Fruit fly (Drosophila melanogaster) whole organism, wandering third instar larva: ENCODE results near the gene Set.

Source experiments
- Abd-B ChIP-seq: fragments of >200 bp; optimal IDR thresholded peaks from 2 replicates; lab custom pipeline; 2017; ENCODE audit warnings: missing biosample characterization, missing genetic modification characterization
- CG9705 ChIP-seq: fragments of 200-800 bp; sonication (Bioruptor generic); optimal IDR thresholded peaks from 2 replicates; lab custom pipeline; 2018; ENCODE audit warnings: missing biosample characterization, mild to moderate bottlenecking, missing genetic modification characterization
- CrebA ChIP-seq: fragments of 200-800 bp; sonication (Bioruptor generic); optimal IDR thresholded peaks from 2 replicates; lab custom pipeline; 2016; ENCODE audit warnings: missing biosample characterization, mild to moderate bottlenecking, missing genetic modification characterization, borderline replicate concordance
- Dfd ChIP-seq: fragments of >200 bp; optimal IDR thresholded peaks from 2 replicates; lab custom pipeline; 2017; ENCODE audit warnings: missing biosample characterization, missing genetic modification characterization
- Dif ChIP-seq: fragments of 200-275, 200-300 bp; sonication (Bioruptor generic); optimal IDR thresholded peaks from 2 replicates; lab custom pipeline; 2018; ENCODE audit warnings: missing biosample characterization, missing genetic modification characterization; ENCODE audit not compliant: partially characterized antibody
- GATAd ChIP-seq: sonication (Bioruptor generic); optimal IDR thresholded peaks from 2 replicates; lab custom pipeline; 2016; ENCODE audit warnings: missing biosample characterization, missing genetic modification characterization
- HLH106 ChIP-seq: fragments of 200-800 bp; optimal IDR thresholded peaks from 3 replicates; lab custom pipeline; 2019; ENCODE audit warnings: missing biosample characterization, mild to moderate bottlenecking, missing genetic modification characterization, moderate library complexity
- Hnf4 ChIP-seq: fragments of 200-800 bp; sonication (Bioruptor generic); optimal IDR thresholded peaks from 2 replicates; lab custom pipeline; 2016; ENCODE audit warnings: missing biosample characterization, mild to moderate bottlenecking, missing genetic modification characterization
- Hr78 ChIP-seq: fragments of >200 bp; optimal IDR thresholded peaks from 2 replicates; lab custom pipeline; 2017; ENCODE audit warnings: missing biosample characterization, missing genetic modification characterization
- Hr83 ChIP-seq: fragments of 200-300 bp; sonication (Bioruptor generic); optimal IDR thresholded peaks from 2 replicates; lab custom pipeline; 2016; ENCODE audit warnings: missing biosample characterization, mild to moderate bottlenecking, missing genetic modification characterization, moderate library complexity; ENCODE audit not compliant: poor library complexity, severe bottlenecking
- Mio ChIP-seq: sonication (Bioruptor generic); optimal IDR thresholded peaks from 2 replicates; lab custom pipeline; 2016; ENCODE audit warnings: missing biosample characterization, missing genetic modification characterization
- Myc ChIP-seq: fragments of >200 bp; optimal IDR thresholded peaks from 2 replicates; lab custom pipeline; 2017
- Sp1 ChIP-seq: fragments of 200-800 bp; sonication (Bioruptor generic); optimal IDR thresholded peaks from 3 replicates; lab custom pipeline; 2019; ENCODE audit warnings: missing biosample characterization, mild to moderate bottlenecking, missing genetic modification characterization, moderate library complexity
- Vsx2 ChIP-seq: fragments of 200-300, 225-300 bp; sonication (Bioruptor generic); optimal IDR thresholded peaks from 2 replicates; lab custom pipeline; 2018; ENCODE audit warnings: missing biosample characterization, missing genetic modification characterization; ENCODE audit not compliant: partially characterized antibody
- foxo ChIP-seq, 2 experiments: fragments of 200-800 bp; sonication (Bioruptor generic); optimal IDR thresholded peaks; 2 replicates in 1 of 2; 3 replicates in 1 of 2; lab custom pipeline; 2016 to 2017; ENCODE audit warnings: missing biosample characterization in 2 of 2, missing genetic modification characterization in 2 of 2
- h ChIP-seq: fragments of 200-800 bp; sonication (Bioruptor generic); optimal IDR thresholded peaks from 3 replicates; lab custom pipeline; 2016; ENCODE audit warnings: missing biosample characterization, mild to moderate bottlenecking, missing genetic modification characterization
- pan ChIP-seq: fragments of >200 bp; optimal IDR thresholded peaks from 2 replicates; lab custom pipeline; 2017
- psq ChIP-seq: fragments of 200-800 bp; sonication (Bioruptor generic); optimal IDR thresholded peaks from 3 replicates; lab custom pipeline; 2017; ENCODE audit warnings: missing biosample characterization, mild to moderate bottlenecking, missing genetic modification characterization, moderate library complexity
- rgr ChIP-seq: fragments of 200-800 bp; sonication (Bioruptor generic); optimal IDR thresholded peaks from 3 replicates; lab custom pipeline; 2016; ENCODE audit warnings: missing biosample characterization, mild to moderate bottlenecking, missing genetic modification characterization
- usp ChIP-seq: fragments of >200 bp; optimal IDR thresholded peaks from 2 replicates; lab custom pipeline; 2017; ENCODE audit warnings: missing biosample characterization, missing genetic modification characterization

Set gene

DNA sequence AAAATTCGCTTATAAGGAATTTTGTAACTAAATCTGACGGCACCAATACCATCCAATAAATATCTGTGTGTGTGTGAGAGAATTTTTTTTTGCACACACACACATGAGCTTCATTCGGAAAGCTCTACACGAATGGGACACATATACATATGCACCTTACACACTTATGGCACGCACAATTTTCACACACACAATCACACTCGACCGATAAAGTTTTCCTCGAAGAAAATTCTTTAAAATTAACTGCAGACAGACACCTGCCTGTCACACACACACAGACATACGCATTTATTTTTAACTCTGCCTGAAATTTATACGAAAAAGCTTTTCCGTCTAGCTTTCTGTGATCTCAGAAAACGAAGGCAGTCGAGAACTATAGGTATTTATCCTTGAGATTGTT is 47.3 kb downstream of the Set start:
- no peak for TF ChIP-seq Dfd
- no peak for TF ChIP-seq HLH106 (tag; lab: Kevin White, UChicago)
- TF ChIP-seq Hnf4, result no peak
- TF ChIP-seq GATAd (GFP tag; lab: Kevin White, UChicago), result no peak
- TF ChIP-seq h, result no peak
- TF ChIP-seq, all 38 proteins: peak for 0

DNA sequence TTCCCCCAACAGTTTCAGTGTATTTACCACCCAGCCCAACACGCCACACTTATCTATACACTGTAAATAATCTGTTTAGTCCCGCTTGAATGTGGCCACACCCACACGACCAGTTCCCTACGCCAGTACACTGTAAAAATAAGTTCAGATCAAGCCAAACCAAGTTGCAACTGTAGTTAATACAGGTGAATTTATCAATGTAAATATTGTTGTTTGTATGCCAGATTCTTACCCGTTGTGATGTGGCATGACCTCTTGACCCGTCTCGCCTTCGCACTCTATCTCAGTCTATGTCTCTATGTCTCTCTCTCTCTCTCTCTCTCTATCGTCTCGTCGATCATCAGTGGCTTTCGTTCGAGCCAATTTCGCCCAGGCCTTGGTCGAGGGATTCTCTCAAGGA is 50.5 kb downstream of the Set start:
- TF ChIP-seq Hnf4, result no peak
- no peak for TF ChIP-seq GATAd (GFP tag; lab: Kevin White, UChicago)
- no peak for TF ChIP-seq psq (GFP tag; lab: Kevin White, UChicago)
- TF ChIP-seq Hr78, result no peak
- no peak for TF ChIP-seq Myc (lab: Kevin White, UChicago)
- TF ChIP-seq Mio, result no peak
- no peak for TF ChIP-seq CrebA (GFP tag; lab: Kevin White, UChicago)
- TF ChIP-seq Abd-B, result no peak
- no peak for TF ChIP-seq Vsx2 (GFP tag; lab: Kevin White, UChicago)
- no peak for TF ChIP-seq Dif (GFP tag; lab: Kevin White, UChicago)
- no peak for TF ChIP-seq CG9705 (GFP tag; lab: Kevin White, UChicago)
- no peak for TF ChIP-seq usp (GFP tag; lab: Kevin White, UChicago)
- TF ChIP-seq pan (lab: Kevin White, UChicago), result no peak
- no peak for TF ChIP-seq rgr (GFP tag; lab: Kevin White, UChicago)
- TF ChIP-seq foxo (GFP tag; optimal IDR thresholded peaks at IDR 0.05; lab: Kevin White, UChicago), result no peak
- TF ChIP-seq Sp1, result no peak
- no peak for TF ChIP-seq Hr83 (GFP tag; lab: Kevin White, UChicago)
- TF ChIP-seq, all 38 proteins: peak for 0
